Fruit fly (Drosophila melanogaster) whole organism, embryonic: ENCODE results near the gene temp.

ENCODE experiments used
- Aef1 ChIP-seq: fragments of 200-800 bp; sonication (Bioruptor generic); IDR thresholded peaks from 3 replicates; pipeline ENCODE4 v1.3.6; 2022; ENCODE audit warnings: missing biosample characterization, missing genetic modification characterization
- CG10209 ChIP-seq: fragments of 200-800 bp; sonication (Bioruptor generic); optimal IDR thresholded peaks from 3 replicates; lab custom pipeline; 2017; ENCODE audit warnings: missing biosample characterization, mild to moderate bottlenecking, missing genetic modification characterization, missing genetic modification reagents
- CG10565 ChIP-seq: fragments of 200-800 bp; sonication (Bioruptor generic); optimal IDR thresholded peaks from 3 replicates; lab custom pipeline; 2016; ENCODE audit warnings: missing biosample characterization, mild to moderate bottlenecking, missing genetic modification characterization
- CG11093 ChIP-seq: fragments of 200-800 bp; sonication (Bioruptor generic); IDR thresholded peaks from 3 replicates; pipeline ENCODE4 v1.3.6; 2022; ENCODE audit warnings: missing biosample characterization, missing genetic modification characterization
- CG12769 ChIP-seq: fragments of 200-800 bp; sonication (Bioruptor generic); optimal IDR thresholded peaks from 2 replicates; lab custom pipeline; 2019; ENCODE audit warnings: missing biosample characterization, mild to moderate bottlenecking, missing genetic modification characterization, moderate library complexity
- CG15073 ChIP-seq: fragments of 200-800 bp; sonication (Bioruptor generic); optimal IDR thresholded peaks from 2 replicates; lab custom pipeline; 2016; ENCODE audit warnings: missing biosample characterization, missing genetic modification characterization
- CG16815 ChIP-seq: fragments of 200-800 bp; sonication (Bioruptor generic); optimal IDR thresholded peaks from 3 replicates; lab custom pipeline; 2017; ENCODE audit warnings: missing biosample characterization, mild to moderate bottlenecking, missing genetic modification characterization
- CG17912 ChIP-seq: fragments of 200-800 bp; sonication (Bioruptor generic); optimal IDR thresholded peaks from 2 replicates; lab custom pipeline; 2018; ENCODE audit warnings: missing biosample characterization, mild to moderate bottlenecking, missing genetic modification characterization
- CG4404 ChIP-seq: fragments of 200-800 bp; sonication (Bioruptor generic); IDR thresholded peaks from 2 replicates; pipeline ENCODE4 v1.3.6; 2022; ENCODE audit warnings: missing biosample characterization, missing genetic modification characterization
- CG6791 ChIP-seq: fragments of 200-800 bp; sonication (Bioruptor generic); IDR thresholded peaks from 3 replicates; pipeline ENCODE4 v1.3.6; 2022; ENCODE audit warnings: missing biosample characterization, missing genetic modification characterization; ENCODE audit not compliant: partially characterized antibody
- CG7963 ChIP-seq: fragments of 200-800 bp; sonication (Bioruptor generic); IDR thresholded peaks from 3 replicates; pipeline ENCODE4 v1.3.6; 2022; ENCODE audit warnings: missing biosample characterization, missing genetic modification characterization; ENCODE audit not compliant: partially characterized antibody
- CG8281 ChIP-seq: fragments of 200-800 bp; sonication (Bioruptor generic); optimal IDR thresholded peaks from 2 replicates; lab custom pipeline; 2018; ENCODE audit warnings: missing biosample characterization, mild to moderate bottlenecking, missing genetic modification characterization, moderate library complexity
- CG8359 ChIP-seq: fragments of 200-800 bp; sonication (Bioruptor generic); optimal IDR thresholded peaks from 2 replicates; lab custom pipeline; 2017; ENCODE audit warnings: missing biosample characterization, mild to moderate bottlenecking, missing genetic modification characterization, borderline replicate concordance
- CG8944 ChIP-seq: fragments of 200-800 bp; sonication (Bioruptor generic); optimal IDR thresholded peaks from 3 replicates; lab custom pipeline; 2016; ENCODE audit warnings: missing biosample characterization, missing genetic modification characterization
- CG9932 ChIP-seq: fragments of 200-800 bp; sonication (Bioruptor generic); IDR thresholded peaks from 2 replicates; pipeline ENCODE4 v1.3.6; 2022; ENCODE audit warnings: missing biosample characterization, missing genetic modification characterization
- CHES-1-like ChIP-seq: fragments of 200-800 bp; sonication (Bioruptor generic); optimal IDR thresholded peaks from 2 replicates; lab custom pipeline; 2016; ENCODE audit warnings: missing biosample characterization, missing genetic modification characterization
- Deaf1 ChIP-seq: fragments of 200-800 bp; optimal IDR thresholded peaks from 3 replicates; lab custom pipeline; 2019; ENCODE audit warnings: missing biosample characterization, mild to moderate bottlenecking, missing genetic modification characterization, moderate library complexity
- HLH54F ChIP-seq: fragments of 200-800 bp; sonication (Bioruptor generic); optimal IDR thresholded peaks from 3 replicates; lab custom pipeline; 2016; ENCODE audit warnings: missing biosample characterization, missing genetic modification characterization
- Hmx ChIP-seq: fragments of 200-800 bp; sonication (Bioruptor generic); optimal IDR thresholded peaks from 2 replicates; lab custom pipeline; 2016; ENCODE audit warnings: missing biosample characterization, missing genetic modification characterization
- Hr78 ChIP-seq, 2 experiments: fragments of 200-800 bp in 1 of 2; fragments of >200 bp in 1 of 2; sonication (Bioruptor generic) in 1 of 2; optimal IDR thresholded peaks; 2 replicates each; lab custom pipeline; 2017 to 2019; ENCODE audit warnings: missing biosample characterization in 2 of 2, missing genetic modification characterization in 2 of 2, mild to moderate bottlenecking in 1 of 2, moderate library complexity in 1 of 2
- Lhr ChIP-seq: fragments of 200-800 bp; sonication (Bioruptor generic); optimal IDR thresholded peaks from 3 replicates; lab custom pipeline; 2017; ENCODE audit warnings: mild to moderate bottlenecking, missing biosample characterization, missing genetic modification reagents, missing genetic modification characterization
- Med ChIP-seq: fragments of 200-800 bp; sonication (Bioruptor generic); peaks from one replicate; lab custom pipeline; 2016; ENCODE audit warnings: missing biosample characterization, missing genetic modification characterization, mild to moderate bottlenecking, inconsistent platforms, moderate library complexity
- Oli ChIP-seq: fragments of 200-800 bp; sonication (Bioruptor generic); optimal IDR thresholded peaks from 2 replicates; lab custom pipeline; 2018; ENCODE audit warnings: missing biosample characterization, mild to moderate bottlenecking, missing genetic modification characterization, moderate library complexity
- Six4 ChIP-seq: fragments of 200-800 bp; sonication (Bioruptor generic); optimal IDR thresholded peaks from 2 replicates; lab custom pipeline; 2016; ENCODE audit warnings: missing biosample characterization, missing genetic modification characterization
- Taf1 ChIP-seq: fragments of 200-800 bp; sonication (Bioruptor generic); IDR thresholded peaks from 2 replicates; pipeline ENCODE4 v1.3.6; 2022; ENCODE audit warnings: missing biosample characterization, missing genetic modification characterization
- Xrp1 ChIP-seq: fragments of 200-800 bp; sonication (Bioruptor generic); IDR thresholded peaks from 2 replicates; pipeline ENCODE4 v1.3.6; 2022; ENCODE audit warnings: missing biosample characterization, missing genetic modification characterization
- cas ChIP-seq: fragments of 200-800 bp; sonication (Bioruptor generic); IDR thresholded peaks from 2 replicates; pipeline ENCODE4 v1.3.6; 2022; ENCODE audit warnings: missing biosample characterization, missing genetic modification characterization
- chif ChIP-seq, 2 experiments: fragments of 200-800 bp; sonication (Bioruptor generic); optimal IDR thresholded peaks; 3 replicates each; lab custom pipeline; 2016; ENCODE audit warnings: missing biosample characterization in 2 of 2, missing genetic modification characterization in 2 of 2
- dimm ChIP-seq: fragments of 200-800 bp; sonication (Bioruptor generic); IDR thresholded peaks from 2 replicates; pipeline ENCODE4 v1.3.6; 2022; ENCODE audit warnings: missing biosample characterization, missing genetic modification characterization
- ems ChIP-seq: fragments of 200-800 bp; sonication (Bioruptor generic); optimal IDR thresholded peaks from 3 replicates; lab custom pipeline; 2016; ENCODE audit warnings: missing biosample characterization, missing genetic modification characterization
- en ChIP-seq: fragments of 200-800 bp; sonication (Bioruptor generic); optimal IDR thresholded peaks from 2 replicates; lab custom pipeline; 2016; ENCODE audit warnings: missing biosample characterization, missing genetic modification characterization
- gcm ChIP-seq: fragments of 200-800 bp; sonication (Bioruptor generic); optimal IDR thresholded peaks from 2 replicates; lab custom pipeline; 2019; ENCODE audit warnings: missing biosample characterization, mild to moderate bottlenecking, missing genetic modification characterization, moderate library complexity
- grn ChIP-seq: fragments of 200-800 bp; sonication (Bioruptor generic); optimal IDR thresholded peaks from 3 replicates; lab custom pipeline; 2017; ENCODE audit warnings: missing biosample characterization, missing genetic modification characterization
- gsb ChIP-seq: fragments of 200-800 bp; sonication (Bioruptor generic); IDR thresholded peaks from 2 replicates; pipeline ENCODE4 v1.3.6; 2022; ENCODE audit warnings: missing biosample characterization, missing genetic modification characterization
- hth ChIP-seq: fragments of >200 bp; optimal IDR thresholded peaks from 2 replicates; lab custom pipeline; 2017; ENCODE audit warnings: inconsistent platforms
- lilli ChIP-seq: fragments of 200-800 bp; sonication (Bioruptor generic); optimal IDR thresholded peaks from 3 replicates; lab custom pipeline; 2016; ENCODE audit warnings: missing biosample characterization, missing genetic modification characterization
- maf-S ChIP-seq: fragments of 200-800 bp; sonication (Bioruptor generic); optimal IDR thresholded peaks from 2 replicates; lab custom pipeline; 2016; ENCODE audit warnings: missing biosample characterization, missing genetic modification characterization
- oc ChIP-seq: fragments of 200-800 bp; sonication (Bioruptor generic); optimal IDR thresholded peaks from 2 replicates; lab custom pipeline; 2018; ENCODE audit warnings: missing biosample characterization, mild to moderate bottlenecking, missing genetic modification characterization, moderate library complexity
- slp2 ChIP-seq: fragments of 200-800 bp; sonication (Bioruptor generic); optimal IDR thresholded peaks from 2 replicates; lab custom pipeline; 2016; ENCODE audit warnings: missing biosample characterization, missing genetic modification characterization
- tna ChIP-seq: fragments of 200-800 bp; sonication (Bioruptor generic); IDR thresholded peaks from 2 replicates; pipeline ENCODE4 v1.3.6; 2022; ENCODE audit warnings: missing biosample characterization, missing genetic modification characterization; ENCODE audit not compliant: partially characterized antibody
- trem ChIP-seq: fragments of 200-800 bp; optimal IDR thresholded peaks from 3 replicates; lab custom pipeline; 2019; ENCODE audit warnings: missing biosample characterization, mild to moderate bottlenecking, missing genetic modification characterization, moderate library complexity

The temp gene

dm6 chrX:2213759-2214406, 48.4 kb downstream of the temp start, which contains the start of gene SmydA-8 (continued):
- TF ChIP-seq CG4404 (GFP tag; lab: Robert Waterston, UW) (no peak), CG10209 (GFP tag; lab: Kevin White, UChicago) (no peak), en (GFP tag; lab: Kevin White, UChicago) (no peak), cas (GFP tag; lab: Robert Waterston, UW) (no peak), lilli (GFP tag; lab: Kevin White, UChicago) (no peak), CG9932 (GFP tag; lab: Robert Waterston, UW) (no peak), gcm (GFP tag; lab: Kevin White, UChicago) (no peak), Hr78 (GFP tag; optimal IDR thresholded peaks at IDR 0.05; lab: Kevin White, UChicago) (no peak), Oli (tag; lab: Kevin White, UChicago) (no peak), Deaf1 (tag; lab: Kevin White, UChicago) (peak; percentile 51), oc (tag; lab: Kevin White, UChicago) (no peak), CG8281 (tag; lab: Kevin White, UChicago) (no peak), Six4 (GFP tag; lab: Kevin White, UChicago) (no peak), CG8359 (GFP tag; lab: Kevin White, UChicago) (no peak), maf-S (no peak), CG10565 (GFP tag; lab: Kevin White, UChicago) (no peak), CG16815 (GFP tag; lab: Kevin White, UChicago) (no peak), Med (GFP tag; lab: Kevin White, UChicago) (peak; percentile 27), trem (no peak), CG8944 (GFP tag; lab: Kevin White, UChicago) (no peak), CG6791 (GFP tag; lab: Robert Waterston, UW) (no peak), CHES-1-like (GFP tag; lab: Kevin White, UChicago) (no peak), CG17912 (no peak), hth (lab: Kevin White, UChicago) (no peak), HLH54F (GFP tag; lab: Kevin White, UChicago) (no peak), Aef1 (GFP tag; lab: Robert Waterston, UW) (no peak), Xrp1 (GFP tag; lab: Robert Waterston, UW) (no peak), grn (GFP tag; lab: Kevin White, UChicago) (no peak), Taf1 (GFP tag; lab: Robert Waterston, UW) (no peak), Hmx (GFP tag; lab: Kevin White, UChicago) (no peak), CG11093 (GFP tag; lab: Robert Waterston, UW) (no peak), dimm (GFP tag; lab: Robert Waterston, UW) (no peak), slp2 (no peak), CG7963 (no peak), CG12769 (tag; lab: Kevin White, UChicago) (peak; percentile 6), chif (GFP tag; optimal IDR thresholded peaks at IDR 0.05; lab: Kevin White, UChicago) (no peak), gsb (GFP tag; lab: Robert Waterston, UW) (no peak), tna (GFP tag; lab: Robert Waterston, UW) (no peak), ems (GFP tag; lab: Kevin White, UChicago) (no peak), CG15073 (GFP tag; lab: Kevin White, UChicago) (no peak), Lhr (GFP tag; lab: Kevin White, UChicago) (no peak)
